Fruit fly (Drosophila melanogaster) whole organism, prepupa: Measurements from ENCODE around the gene Hayan.

Source experiments
- CG10631 ChIP-seq: fragments of 200-800 bp; sonication (Bioruptor generic); optimal IDR thresholded peaks from 2 replicates; lab custom pipeline; 2016; ENCODE audit warnings: missing biosample characterization, missing genetic modification characterization
- CG10669 ChIP-seq: fragments of 200-800 bp; sonication (Bioruptor generic); optimal IDR thresholded peaks from 3 replicates; lab custom pipeline; 2018; ENCODE audit warnings: missing biosample characterization, mild to moderate bottlenecking, missing genetic modification characterization, moderate library complexity
- CG11762 ChIP-seq: fragments of 200-800 bp; sonication (Bioruptor generic); optimal IDR thresholded peaks from 3 replicates; lab custom pipeline; 2016; ENCODE audit warnings: missing biosample characterization, missing genetic modification characterization; ENCODE audit not compliant: insufficient read depth
- CG11902 ChIP-seq: fragments of 200-800 bp; sonication (Bioruptor generic); optimal IDR thresholded peaks from 3 replicates; lab custom pipeline; 2016; ENCODE audit warnings: missing biosample characterization, missing genetic modification characterization
- CG15336 ChIP-seq: fragments of 200-800 bp; sonication (Bioruptor generic); IDR thresholded peaks from 2 replicates; pipeline ENCODE4 v1.3.6; 2022; ENCODE audit warnings: missing biosample characterization, missing genetic modification characterization
- CG1621 ChIP-seq: fragments of 200-800 bp; sonication (Bioruptor generic); optimal IDR thresholded peaks from 3 replicates; lab custom pipeline; 2018; ENCODE audit warnings: missing biosample characterization, mild to moderate bottlenecking, missing genetic modification characterization
- CG3032 ChIP-seq: fragments of 200-800 bp; optimal IDR thresholded peaks from 2 replicates; lab custom pipeline; 2019; ENCODE audit warnings: missing biosample characterization, mild to moderate bottlenecking, missing genetic modification characterization, moderate library complexity
- CG34406 ChIP-seq: fragments of 200-800 bp; sonication (Bioruptor generic); optimal IDR thresholded peaks from 3 replicates; lab custom pipeline; 2016; ENCODE audit warnings: missing biosample characterization, missing genetic modification characterization
- CG6163 ChIP-seq: fragments of 200-800 bp; sonication (Bioruptor generic); IDR thresholded peaks from 3 replicates; pipeline ENCODE4 v1.3.6; 2022; ENCODE audit warnings: missing biosample characterization, missing genetic modification characterization
- CG6276 ChIP-seq: fragments of 200-800 bp; sonication (Bioruptor generic); optimal IDR thresholded peaks from 2 replicates; lab custom pipeline; 2017; ENCODE audit warnings: missing biosample characterization, mild to moderate bottlenecking, missing genetic modification characterization
- CG6808 ChIP-seq: fragments of 200-800 bp; sonication (Bioruptor generic); optimal IDR thresholded peaks from 3 replicates; lab custom pipeline; 2017; ENCODE audit warnings: missing biosample characterization, missing genetic modification characterization, mild to moderate bottlenecking, moderate library complexity, missing genetic modification reagents
- CG6854 ChIP-seq: fragments of 200-800 bp; sonication (Bioruptor generic); optimal IDR thresholded peaks from 2 replicates; lab custom pipeline; 2017; ENCODE audit warnings: missing biosample characterization, mild to moderate bottlenecking, missing genetic modification characterization
- CG7368 ChIP-seq: fragments of 200-800 bp; sonication (Bioruptor generic); optimal IDR thresholded peaks from 3 replicates; lab custom pipeline; 2016; ENCODE audit warnings: missing biosample characterization, missing genetic modification characterization
- CG8632 ChIP-seq: fragments of 200-800 bp; sonication (Bioruptor generic); optimal IDR thresholded peaks from 3 replicates; lab custom pipeline; 2016; ENCODE audit warnings: missing biosample characterization, missing genetic modification characterization
- Eip78C ChIP-seq: fragments of 200-800 bp; sonication (Bioruptor generic); peaks from one replicate; lab custom pipeline; 2016; ENCODE audit warnings: missing biosample characterization, missing genetic modification characterization
- Ets21C ChIP-seq: fragments of 200-800 bp; sonication (Bioruptor generic); optimal IDR thresholded peaks from 3 replicates; lab custom pipeline; 2016; ENCODE audit warnings: missing biosample characterization, missing genetic modification characterization
- Ets96B ChIP-seq: fragments of 200-800 bp; optimal IDR thresholded peaks from 2 replicates; lab custom pipeline; 2019; ENCODE audit warnings: missing biosample characterization, mild to moderate bottlenecking, missing genetic modification characterization, moderate library complexity
- Hr38 ChIP-seq: sonication (Bioruptor generic); optimal IDR thresholded peaks from 2 replicates; lab custom pipeline; 2016; ENCODE audit warnings: missing biosample characterization, missing genetic modification characterization
- Met ChIP-seq: fragments of 200-800 bp; sonication (Bioruptor generic); optimal IDR thresholded peaks from 3 replicates; lab custom pipeline; 2016; ENCODE audit warnings: missing biosample characterization, missing genetic modification characterization
- OdsH ChIP-seq: fragments of 200-800 bp; sonication (Bioruptor generic); optimal IDR thresholded peaks from 3 replicates; lab custom pipeline; 2016; ENCODE audit warnings: missing biosample characterization, missing genetic modification characterization
- Smox ChIP-seq: fragments of 200-800 bp; sonication (Bioruptor generic); optimal IDR thresholded peaks from 3 replicates; lab custom pipeline; 2016; ENCODE audit warnings: missing biosample characterization, missing genetic modification characterization
- Sox14 ChIP-seq: fragments of 200-800 bp; sonication (Bioruptor generic); optimal IDR thresholded peaks from 3 replicates; lab custom pipeline; 2016; ENCODE audit warnings: missing biosample characterization, missing genetic modification characterization
- Sox15 ChIP-seq: fragments of 200-800 bp; sonication (Bioruptor generic); optimal IDR thresholded peaks from 3 replicates; lab custom pipeline; 2016; ENCODE audit warnings: missing biosample characterization, missing genetic modification characterization
- cyc ChIP-seq: fragments of 200-800 bp; sonication (Bioruptor generic); optimal IDR thresholded peaks from 3 replicates; lab custom pipeline; 2016; ENCODE audit warnings: missing biosample characterization, missing genetic modification characterization
- dsx ChIP-seq: fragments of 200-800 bp; optimal IDR thresholded peaks from 3 replicates; lab custom pipeline; 2019; ENCODE audit warnings: missing biosample characterization, mild to moderate bottlenecking, missing genetic modification characterization, moderate library complexity; ENCODE audit not compliant: poor library complexity, severe bottlenecking
- eg ChIP-seq: fragments of 200-800 bp; sonication (Bioruptor generic); IDR thresholded peaks from 3 replicates; pipeline ENCODE4 v1.3.6; 2022; ENCODE audit warnings: missing biosample characterization, missing genetic modification characterization
- esn ChIP-seq: fragments of 200-800 bp; sonication (Bioruptor generic); optimal IDR thresholded peaks from 2 replicates; lab custom pipeline; 2016; ENCODE audit warnings: missing biosample characterization, mild to moderate bottlenecking, missing genetic modification characterization, moderate library complexity
- fd59A ChIP-seq: fragments of 200-800 bp; sonication (Bioruptor generic); optimal IDR thresholded peaks from 2 replicates; lab custom pipeline; 2017; ENCODE audit warnings: missing biosample characterization, mild to moderate bottlenecking, missing genetic modification characterization, missing genetic modification reagents
- pdm3 ChIP-seq: fragments of 200-800 bp; sonication (Bioruptor generic); optimal IDR thresholded peaks from 3 replicates; lab custom pipeline; 2016; ENCODE audit warnings: missing biosample characterization, missing genetic modification characterization
- ss ChIP-seq, 2 experiments: fragments of 200-800 bp; sonication (Bioruptor generic); optimal IDR thresholded peaks; 2 replicates in 1 of 2; 3 replicates in 1 of 2; lab custom pipeline; 2017 to 2018; ENCODE audit warnings: mild to moderate bottlenecking in 2 of 2, missing biosample characterization in 2 of 2, missing genetic modification characterization in 2 of 2, moderate library complexity in 1 of 2
- svp ChIP-seq: fragments of 200-800 bp; sonication (Bioruptor generic); peaks from one replicate; lab custom pipeline; 2016; ENCODE audit warnings: missing biosample characterization, missing genetic modification characterization

Gene Hayan

dm6 chrX:18499679-18500187, 16.2 kb upstream of the Hayan start, which contains the start of the genes Pgant7 and Xrcc2:
Gene Pgant7, minus strand, starts transcription at chrX:18499986.
Gene Xrcc2, plus strand, starts transcription at chrX:18500127.
- TF ChIP-seq Met (GFP tag; lab: Kevin White, UChicago) (no peak), Eip78C (GFP tag; lab: Kevin White, UChicago) (peak; percentile 38), dsx (GFP tag; lab: Kevin White, UChicago) (peak; percentile 9), Sox14 (GFP tag; lab: Kevin White, UChicago) (peak; percentile 88), Ets21C (GFP tag; lab: Kevin White, UChicago) (no peak), ss (GFP tag; optimal IDR thresholded peaks at IDR 0.05; lab: Kevin White, UChicago) (peak in 1 of 2 experiments; percentile 8), esn (GFP tag; lab: Kevin White, UChicago) (peak; percentile 3)

dm6 chrX:18494165-18494740, 10.7 kb upstream of the Hayan start, which contains the start of gene CG15043:
Gene CG15043, minus strand, starts transcription at chrX:18494168.
- peak; percentile 13 for TF ChIP-seq cyc (GFP tag; lab: Kevin White, UChicago)
- peak; percentile 13 for TF ChIP-seq Eip78C (GFP tag; lab: Kevin White, UChicago)
- TF ChIP-seq CG6854: no peak
- TF ChIP-seq ss (GFP tag; optimal IDR thresholded peaks at IDR 0.05; lab: Kevin White, UChicago): no peak
- TF ChIP-seq CG15336: no peak
- TF ChIP-seq CG11762: no peak
- no peak for TF ChIP-seq CG6808 (GFP tag; lab: Kevin White, UChicago)
- no peak for TF ChIP-seq CG11902 (GFP tag; lab: Kevin White, UChicago)
- no peak for TF ChIP-seq CG8632
- no peak for TF ChIP-seq OdsH
- peak; percentile 85 for TF ChIP-seq svp (GFP tag; lab: Kevin White, UChicago)
- TF ChIP-seq Ets96B (tag; lab: Kevin White, UChicago): no peak
- no peak for TF ChIP-seq Sox15 (GFP tag; lab: Kevin White, UChicago)
- no peak for TF ChIP-seq CG34406 (GFP tag; lab: Kevin White, UChicago)
- no peak for TF ChIP-seq fd59A (GFP tag; lab: Kevin White, UChicago)

dm6 chrX:18491941-18492340, 8.4 kb upstream of the Hayan start, which contains the start of gene CG15044:
Gene CG15044, minus strand, starts transcription at chrX:18492006.
- no peak for TF ChIP-seq OdsH
- no peak for TF ChIP-seq pdm3 (GFP tag; lab: Kevin White, UChicago)
- no peak for TF ChIP-seq CG10669 (GFP tag; lab: Kevin White, UChicago)
- no peak for TF ChIP-seq CG7368 (GFP tag; lab: Kevin White, UChicago)
- no peak for TF ChIP-seq Hr38
- no peak for TF ChIP-seq eg (GFP tag; lab: Robert Waterston, UW)
- no peak for TF ChIP-seq CG3032
- TF ChIP-seq Smox (GFP tag; lab: Kevin White, UChicago): no peak

dm6 chrX:18489509-18489908, 5.9 kb upstream of the Hayan start, which contains the start of gene CG15046:
Gene CG15046, minus strand, starts transcription at chrX:18489620.
- TF ChIP-seq svp (GFP tag; lab: Kevin White, UChicago): peak; percentile 56
- TF ChIP-seq CG6276 (GFP tag; lab: Kevin White, UChicago): peak; percentile 15
- TF ChIP-seq Eip78C (GFP tag; lab: Kevin White, UChicago): peak; percentile 52
- TF ChIP-seq CG15336: peak; percentile 51; the same call in 1 of the 2 replicates
- 0 out of 3 replicates have a peak, but pooled peaks have one; percentile 18 for TF ChIP-seq eg (GFP tag; lab: Robert Waterston, UW)
- TF ChIP-seq Met (GFP tag; lab: Kevin White, UChicago): no peak
- TF ChIP-seq CG6163 (GFP tag; lab: Robert Waterston, UW): peak; percentile 55; the same call in 1 of the 3 replicates
- TF ChIP-seq CG1621 (tag; lab: Kevin White, UChicago): peak; percentile 15
- TF ChIP-seq CG10631 (GFP tag; lab: Kevin White, UChicago): no peak
